Worm (Caenorhabditis elegans) whole organism, midembryonic: ENCODE results near the gene H10D18.5.

Experiments used
- T22C8.4 ChIP-seq: fragments of 200-800 bp; sonication (Bioruptor generic); IDR thresholded peaks from 2 replicates; pipeline ENCODE4 v1.3.6; 2022; ENCODE audit warnings: missing genetic modification characterization, missing compliant biosample characterization
- flt-1 ChIP-seq: fragments of 200-800 bp; sonication (Bioruptor generic); IDR thresholded peaks from 2 replicates; pipeline ENCODE4 v1.3.6; 2022; ENCODE audit warnings: missing genetic modification characterization, missing compliant biosample characterization
- klf-2 ChIP-seq: fragments of 200-800 bp; sonication (Bioruptor generic); conservative IDR thresholded peaks from 2 replicates; pipeline ENCODE4 v1.3.6; 2022; ENCODE audit warnings: missing genetic modification reagents, missing genetic modification characterization, missing compliant biosample characterization
- med-1 ChIP-seq: sonication (generic microtip); optimal IDR thresholded peaks from 2 replicates; lab custom pipeline; 2017; ENCODE audit warnings: missing genetic modification characterization, mild to moderate bottlenecking, missing compliant biosample characterization, antibody characterized with exemption, missing genetic modification reagents; ENCODE audit not compliant: insufficient read depth
- tab-1 ChIP-seq: fragments of 200-800 bp; sonication (Bioruptor generic); IDR thresholded peaks from 2 replicates; pipeline ENCODE4 v1.3.6; 2022; ENCODE audit warnings: missing genetic modification characterization, missing compliant biosample characterization
- ztf-23 ChIP-seq: fragments of 200-800 bp; sonication (Bioruptor generic); IDR thresholded peaks from 2 replicates; pipeline ENCODE4 v1.3.6; 2022; ENCODE audit warnings: missing genetic modification reagents, missing genetic modification characterization, missing compliant biosample characterization
- ztf-29 ChIP-seq: fragments of 200-800 bp; sonication (Bioruptor generic); IDR thresholded peaks from 2 replicates; pipeline ENCODE4 v1.3.6; 2022; ENCODE audit warnings: missing genetic modification reagents, missing genetic modification characterization, missing compliant biosample characterization

DNA sequence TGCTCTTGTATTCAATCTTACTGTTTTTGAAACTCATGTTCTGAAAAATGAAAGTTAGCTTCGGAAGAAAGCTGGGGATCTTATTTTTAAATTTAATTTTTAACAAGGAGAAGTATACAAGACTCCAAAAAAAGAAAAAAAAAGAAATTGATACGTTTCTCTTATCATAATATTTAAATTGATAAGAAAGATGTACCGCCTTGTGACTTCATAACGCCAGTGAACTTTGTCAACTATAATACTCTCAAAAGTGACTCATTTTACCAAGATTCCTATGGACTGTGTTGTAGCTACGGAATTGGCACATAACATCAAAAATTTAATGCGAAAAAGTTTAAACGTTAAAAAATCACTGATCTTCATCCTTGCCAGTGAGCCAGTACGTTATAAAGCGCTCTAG is 20.2 kb upstream of the H10D18.5 start:
- no peak for TF ChIP-seq ztf-23
- no peak for TF ChIP-seq T22C8.4 (GFP tag; lab: Robert Waterston, UW)
- TF ChIP-seq flt-1, result no peak
- TF ChIP-seq tab-1 (GFP tag; lab: Robert Waterston, UW), result no peak
- TF ChIP-seq klf-2 (GFP tag; lab: Robert Waterston, UW), result no peak
- no peak for TF ChIP-seq med-1 (GFP tag; lab: Kevin White, UChicago)
- no peak for TF ChIP-seq ztf-29 (GFP tag; lab: Robert Waterston, UW)
